Worm (Caenorhabditis elegans) whole organism, midembryonic: ENCODE measurements around the gene str-214.

Experiments used
- T22C8.4 ChIP-seq: fragments of 200-800 bp; sonication (Bioruptor generic); IDR thresholded peaks from 2 replicates; pipeline ENCODE4 v1.3.6; 2022; ENCODE audit warnings: missing genetic modification characterization, missing compliant biosample characterization
- cog-1 ChIP-seq: sonication (generic microtip); optimal IDR thresholded peaks from 2 replicates; lab custom pipeline; 2016; ENCODE audit warnings: missing genetic modification characterization, missing compliant biosample characterization
- flt-1 ChIP-seq: fragments of 200-800 bp; sonication (Bioruptor generic); IDR thresholded peaks from 2 replicates; pipeline ENCODE4 v1.3.6; 2022; ENCODE audit warnings: missing genetic modification characterization, missing compliant biosample characterization
- klf-2 ChIP-seq: fragments of 200-800 bp; sonication (Bioruptor generic); conservative IDR thresholded peaks from 2 replicates; pipeline ENCODE4 v1.3.6; 2022; ENCODE audit warnings: missing genetic modification reagents, missing genetic modification characterization, missing compliant biosample characterization
- med-1 ChIP-seq: sonication (generic microtip); optimal IDR thresholded peaks from 2 replicates; lab custom pipeline; 2017; ENCODE audit warnings: missing genetic modification characterization, mild to moderate bottlenecking, missing compliant biosample characterization, antibody characterized with exemption, missing genetic modification reagents; ENCODE audit not compliant: insufficient read depth
- ref-1 ChIP-seq: fragments of 200-800 bp; sonication (Bioruptor generic); conservative IDR thresholded peaks from 2 replicates; pipeline ENCODE4 v1.3.6; 2022; ENCODE audit warnings: missing genetic modification reagents, missing genetic modification characterization, missing compliant biosample characterization
- tab-1 ChIP-seq: fragments of 200-800 bp; sonication (Bioruptor generic); IDR thresholded peaks from 2 replicates; pipeline ENCODE4 v1.3.6; 2022; ENCODE audit warnings: missing genetic modification characterization, missing compliant biosample characterization
- ztf-23 ChIP-seq: fragments of 200-800 bp; sonication (Bioruptor generic); IDR thresholded peaks from 2 replicates; pipeline ENCODE4 v1.3.6; 2022; ENCODE audit warnings: missing genetic modification reagents, missing genetic modification characterization, missing compliant biosample characterization
- ztf-29 ChIP-seq: fragments of 200-800 bp; sonication (Bioruptor generic); IDR thresholded peaks from 2 replicates; pipeline ENCODE4 v1.3.6; 2022; ENCODE audit warnings: missing genetic modification reagents, missing genetic modification characterization, missing compliant biosample characterization

- TF ChIP-seq klf-2 (no peak), flt-1 (GFP tag; lab: Robert Waterston, UW) (no peak), ztf-29 (GFP tag; lab: Robert Waterston, UW) (no peak), ref-1 (GFP tag; lab: Robert Waterston, UW) (no peak), med-1 (GFP tag; lab: Kevin White, UChicago) (no peak), cog-1 (no peak), ztf-23 (no peak), tab-1 (GFP tag; lab: Robert Waterston, UW) (no peak), T22C8.4 (GFP tag; lab: Robert Waterston, UW) (no peak)
Measured at ce11 chrV:16361350-16361749, 46.2 kb downstream of the str-214 start.
